Worm (Caenorhabditis elegans) whole organism, young adult: ENCODE measurements around the gene srx-131.
A peak's percentile ranks its signal among the peaks of the same experiment; 100 is the strongest.

Source experiments
- D2030.7 ChIP-seq: fragments of 200-800 bp; sonication (Bioruptor generic); IDR thresholded peaks from 2 replicates; pipeline ENCODE4 v1.3.6; 2022; ENCODE audit warnings: missing genetic modification reagents, missing genetic modification characterization, missing compliant biosample characterization
- F23B12.7 ChIP-seq: sonication (generic microtip); optimal IDR thresholded peaks from 2 replicates; lab custom pipeline; 2017; ENCODE audit warnings: missing genetic modification characterization, mild to moderate bottlenecking, missing compliant biosample characterization, antibody characterized with exemption, moderate library complexity; ENCODE audit not compliant: insufficient read depth
- F33H1.4 ChIP-seq: fragments of 200-800 bp; sonication (Bioruptor generic); IDR thresholded peaks from 2 replicates; pipeline ENCODE4 v1.3.6; 2022; ENCODE audit warnings: missing genetic modification reagents, missing genetic modification characterization, missing compliant biosample characterization
- F37B4.10 ChIP-seq: fragments of 200-800 bp; sonication (Bioruptor generic); IDR thresholded peaks from 2 replicates; pipeline ENCODE4 v1.3.6; 2022; ENCODE audit warnings: missing genetic modification characterization, missing compliant biosample characterization
- K11D2.4 ChIP-seq: fragments of 200-800 bp; sonication (Bioruptor generic); IDR thresholded peaks from 2 replicates; pipeline ENCODE4 v1.3.6; 2022; ENCODE audit warnings: missing genetic modification reagents, missing genetic modification characterization, missing compliant biosample characterization
- T07F8.4 ChIP-seq: sonication (generic microtip); optimal IDR thresholded peaks from 2 replicates; lab custom pipeline; 2016; ENCODE audit warnings: mild to moderate bottlenecking, missing genetic modification characterization, moderate library complexity, missing compliant biosample characterization
- Y53G8AR.9 ChIP-seq: fragments of 200-800 bp; sonication (Bioruptor generic); conservative IDR thresholded peaks from 2 replicates; pipeline ENCODE4 v1.3.6; 2022; ENCODE audit warnings: missing genetic modification reagents, missing genetic modification characterization, missing compliant biosample characterization
- Y79H2A.3 ChIP-seq: fragments of 200-800 bp; sonication (Bioruptor generic); conservative IDR thresholded peaks from 2 replicates; pipeline ENCODE4 v1.3.6; 2022; ENCODE audit warnings: missing genetic modification reagents, missing genetic modification characterization, missing compliant biosample characterization
- attf-3 ChIP-seq: fragments of 200-800 bp; sonication (Bioruptor generic); conservative IDR thresholded peaks from 2 replicates; pipeline ENCODE4 v1.3.6; 2022; ENCODE audit warnings: missing genetic modification reagents, missing genetic modification characterization, missing compliant biosample characterization
- attf-5 ChIP-seq: fragments of 200-800 bp; sonication (Bioruptor generic); optimal IDR thresholded peaks from 2 replicates; lab custom pipeline; 2018; ENCODE audit warnings: mild to moderate bottlenecking, missing genetic modification characterization, missing compliant biosample characterization
- attf-6 ChIP-seq: fragments of 200-800 bp; sonication (Bioruptor generic); IDR thresholded peaks from 2 replicates; pipeline ENCODE4 v1.3.6; 2022; ENCODE audit warnings: missing genetic modification reagents, missing genetic modification characterization, missing compliant biosample characterization
- bed-2 ChIP-seq: fragments of 200-800 bp; sonication (Bioruptor generic); IDR thresholded peaks from 2 replicates; pipeline ENCODE4 v1.3.6; 2022; ENCODE audit warnings: missing genetic modification reagents, missing genetic modification characterization, missing compliant biosample characterization
- ceh-91 ChIP-seq: fragments of 200-800 bp; sonication (Bioruptor generic); IDR thresholded peaks from 2 replicates; pipeline ENCODE4 v1.3.6; 2022; ENCODE audit warnings: missing genetic modification reagents, missing genetic modification characterization, missing compliant biosample characterization
- dpff-1 ChIP-seq: sonication (generic microtip); optimal IDR thresholded peaks from 2 replicates; lab custom pipeline; 2017; ENCODE audit warnings: mild to moderate bottlenecking, missing genetic modification characterization, missing compliant biosample characterization
- dpl-1 ChIP-seq: fragments of 150-350 bp; optimal IDR thresholded peaks from 2 replicates; lab custom pipeline; 2014; ENCODE audit warnings: missing biosample characterization, missing genetic modification reagents, missing genetic modification characterization
- ets-4 ChIP-seq: fragments of 200-800 bp; sonication (Bioruptor generic); optimal IDR thresholded peaks from 2 replicates; lab custom pipeline; 2018; ENCODE audit warnings: mild to moderate bottlenecking, missing genetic modification characterization, missing compliant biosample characterization
- hmg-1.2 ChIP-seq: fragments of 200-800 bp; sonication (Bioruptor generic); IDR thresholded peaks from 2 replicates; pipeline ENCODE4 v1.3.6; 2022; ENCODE audit warnings: missing genetic modification reagents, missing genetic modification characterization, missing compliant biosample characterization
- lag-1 ChIP-seq: fragments of 200-800 bp; sonication (Bioruptor generic); IDR thresholded peaks from 2 replicates; pipeline ENCODE4 v1.3.6; 2022; ENCODE audit warnings: missing genetic modification reagents, missing genetic modification characterization, missing compliant biosample characterization
- lin-26 ChIP-seq: fragments of 200-800 bp; sonication (Bioruptor generic); IDR thresholded peaks from 2 replicates; pipeline ENCODE4 v1.3.6; 2022; ENCODE audit warnings: missing genetic modification reagents, missing genetic modification characterization, missing compliant biosample characterization
- lin-40 ChIP-seq: sonication (generic microtip); optimal IDR thresholded peaks from 2 replicates; lab custom pipeline; 2016; ENCODE audit warnings: missing genetic modification characterization, mild to moderate bottlenecking, missing compliant biosample characterization, missing genotype, missing genetic modification reagents
- lsl-1 ChIP-seq: fragments of 200-800 bp; sonication (Bioruptor generic); optimal IDR thresholded peaks from 2 replicates; lab custom pipeline; 2018; ENCODE audit warnings: mild to moderate bottlenecking, missing genetic modification characterization, moderate library complexity, missing compliant biosample characterization
- madf-10 ChIP-seq: sonication (generic microtip); optimal IDR thresholded peaks from 2 replicates; lab custom pipeline; 2016; ENCODE audit warnings: mild to moderate bottlenecking, missing genetic modification characterization, missing compliant biosample characterization
- madf-8 ChIP-seq: fragments of 200-800 bp; sonication (Bioruptor generic); conservative IDR thresholded peaks from 2 replicates; pipeline ENCODE4 v1.3.6; 2022; ENCODE audit warnings: missing genetic modification reagents, missing genetic modification characterization, missing compliant biosample characterization
- mcd-1 ChIP-seq: fragments of 200-800 bp; sonication (Bioruptor generic); IDR thresholded peaks from 2 replicates; pipeline ENCODE4 v1.3.6; 2022; ENCODE audit warnings: missing genetic modification reagents, missing genetic modification characterization, missing compliant biosample characterization
- nhr-120 ChIP-seq: fragments of 200-800 bp; sonication (Bioruptor generic); IDR thresholded peaks from 2 replicates; pipeline ENCODE4 v1.3.6; 2022; ENCODE audit warnings: missing genetic modification characterization, missing compliant biosample characterization
- nhr-27 ChIP-seq: fragments of 200-800 bp; sonication (Bioruptor generic); optimal IDR thresholded peaks from 2 replicates; lab custom pipeline; 2018; ENCODE audit warnings: mild to moderate bottlenecking, missing genetic modification characterization, moderate library complexity, missing compliant biosample characterization
- nhr-80 ChIP-seq: sonication (generic microtip); optimal IDR thresholded peaks from 2 replicates; lab custom pipeline; 2016; ENCODE audit warnings: missing genetic modification characterization, missing compliant biosample characterization
- nhr-90 ChIP-seq: sonication (generic microtip); optimal IDR thresholded peaks from 2 replicates; lab custom pipeline; 2016; ENCODE audit warnings: missing genotype, mild to moderate bottlenecking, missing genetic modification characterization, missing compliant biosample characterization
- pbrm-1 ChIP-seq: fragments of 200-800 bp; sonication (Bioruptor generic); IDR thresholded peaks from 2 replicates; pipeline ENCODE4 v1.3.6; 2022; ENCODE audit warnings: missing genetic modification reagents, missing genetic modification characterization, missing compliant biosample characterization
- pha-4 ChIP-seq: fragments of 150-350 bp; sonication (generic microtip); optimal IDR thresholded peaks from 2 replicates; lab custom pipeline; 2014; ENCODE audit warnings: missing biosample characterization, missing genetic modification reagents, missing genetic modification characterization
- rpc-1 ChIP-seq, 2 experiments: fragments of 150-350 bp in 1 of 2; sonication (generic microtip) in 1 of 2; optimal IDR thresholded peaks; 2 replicates each; lab custom pipeline; 2014 to 2018; ENCODE audit warnings: missing biosample characterization in 1 of 2, missing genetic modification characterization in 1 of 2, missing genetic modification reagents in 1 of 2, missing genotype in 1 of 2
- snpc-3.4 ChIP-seq: sonication (generic microtip); optimal IDR thresholded peaks from 2 replicates; lab custom pipeline; 2017; ENCODE audit warnings: missing genetic modification characterization, mild to moderate bottlenecking, missing compliant biosample characterization, antibody characterized with exemption, moderate library complexity, missing genotype, missing genetic modification reagents
- tlf-1 ChIP-seq: fragments of 200-800 bp; sonication (Bioruptor generic); optimal IDR thresholded peaks from 2 replicates; lab custom pipeline; 2018; ENCODE audit warnings: mild to moderate bottlenecking, missing genetic modification characterization, missing compliant biosample characterization
- ztf-6 ChIP-seq: fragments of 200-800 bp; sonication (Bioruptor generic); IDR thresholded peaks from 2 replicates; pipeline ENCODE4 v1.3.6; 2022; ENCODE audit warnings: missing genetic modification reagents, missing genetic modification characterization, missing compliant biosample characterization

Gene srx-131

DNA sequence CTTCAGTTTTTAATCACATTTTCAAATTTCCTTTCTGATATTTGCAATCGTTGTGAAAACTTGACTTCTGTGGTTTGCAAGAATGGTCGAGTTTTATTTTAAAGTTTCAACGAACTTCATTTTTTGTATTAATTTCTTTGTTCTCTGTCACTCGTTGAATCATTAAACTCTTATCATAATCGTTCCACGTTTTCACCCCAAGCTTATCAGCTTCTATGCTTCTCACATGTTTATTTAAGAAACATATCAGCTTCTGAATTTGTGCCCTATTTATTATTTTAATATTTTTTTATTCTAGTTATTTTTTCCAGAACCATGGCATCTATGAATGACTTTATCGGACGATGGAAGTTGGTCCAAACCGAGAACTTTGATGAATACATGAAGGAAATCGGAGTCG is 34.0 kb downstream of the srx-131 start, which contains the start of gene lbp-7:
lbp-7 (plus strand) TSS at position 312 of the 400 bp plus-strand sequence.
- TF ChIP-seq attf-5 (GFP tag; lab: Kevin White, UChicago) (no peak), nhr-80 (tag; lab: Kevin White, UChicago) (peak; percentile 61)
- TF ChIP-seq, all 124 proteins: peak for 1

DNA sequence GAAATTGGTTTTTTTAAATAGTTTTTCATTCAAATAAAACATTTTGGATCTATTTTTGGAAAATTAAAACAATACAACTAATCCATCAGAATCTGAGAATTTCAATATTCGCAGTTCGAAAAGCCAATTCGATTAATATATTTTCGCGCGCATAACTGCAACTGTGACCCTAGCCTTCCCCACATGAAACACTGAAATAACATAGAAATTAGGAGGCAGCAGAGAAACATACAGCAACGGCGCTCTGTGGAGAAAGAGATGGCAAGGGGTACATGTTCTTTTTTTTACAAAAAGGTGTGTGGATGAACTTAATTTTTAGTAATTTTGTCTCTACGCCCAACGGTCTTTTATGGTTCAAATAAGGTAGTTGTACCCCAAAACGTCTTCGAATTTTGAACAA is 34.9 kb downstream of the srx-131 start:
- TF ChIP-seq mcd-1 (GFP tag; lab: Robert Waterston, UW), result 0 out of 2 replicates have a peak, but pooled peaks have one; percentile 8
- TF ChIP-seq nhr-120, result no peak
- TF ChIP-seq D2030.7, result no peak
- peak; percentile 71; the same call in 1 of the 2 replicates for TF ChIP-seq hmg-1.2 (GFP tag; lab: Robert Waterston, UW)

DNA sequence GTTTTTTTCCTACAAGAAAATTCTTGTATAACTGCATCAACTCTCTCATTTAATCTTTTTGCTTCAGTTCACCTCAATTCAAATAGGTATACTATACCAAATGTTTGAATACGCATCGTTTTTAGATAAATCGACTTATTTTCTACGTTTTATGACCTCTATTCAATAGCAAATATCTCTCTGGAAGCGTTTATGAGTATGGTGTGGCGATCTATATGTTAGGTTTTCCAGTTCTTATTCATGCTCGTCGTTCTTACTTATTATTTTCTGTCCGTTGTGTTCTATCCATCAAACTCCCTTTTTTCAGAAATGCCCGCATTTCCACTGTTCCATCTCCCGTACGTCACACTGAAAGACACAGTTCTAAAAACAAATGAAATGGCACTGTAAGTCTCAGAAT is 35.4 kb downstream of the srx-131 start, which contains the start of gene T22G5.3:
T22G5.3 (plus strand) TSS at position 301 of the 400 bp plus-strand sequence.
- TF ChIP-seq nhr-90 (no peak), dpff-1 (tag; lab: Kevin White, UChicago) (no peak), lag-1 (no peak), lin-26 (no peak), mcd-1 (GFP tag; lab: Robert Waterston, UW) (no peak), T07F8.4 (tag; lab: Kevin White, UChicago) (no peak), bed-2 (no peak), K11D2.4 (GFP tag; lab: Robert Waterston, UW) (no peak), ceh-91 (no peak), dpl-1 (GFP tag; lab: Kevin White, UChicago) (no peak), attf-3 (GFP tag; lab: Robert Waterston, UW) (no peak), F23B12.7 (tag; lab: Kevin White, UChicago) (no peak), madf-8 (GFP tag; lab: Robert Waterston, UW) (no peak), lsl-1 (GFP tag; lab: Kevin White, UChicago) (no peak), pha-4 (tag; lab: Kevin White, UChicago) (no peak)

DNA sequence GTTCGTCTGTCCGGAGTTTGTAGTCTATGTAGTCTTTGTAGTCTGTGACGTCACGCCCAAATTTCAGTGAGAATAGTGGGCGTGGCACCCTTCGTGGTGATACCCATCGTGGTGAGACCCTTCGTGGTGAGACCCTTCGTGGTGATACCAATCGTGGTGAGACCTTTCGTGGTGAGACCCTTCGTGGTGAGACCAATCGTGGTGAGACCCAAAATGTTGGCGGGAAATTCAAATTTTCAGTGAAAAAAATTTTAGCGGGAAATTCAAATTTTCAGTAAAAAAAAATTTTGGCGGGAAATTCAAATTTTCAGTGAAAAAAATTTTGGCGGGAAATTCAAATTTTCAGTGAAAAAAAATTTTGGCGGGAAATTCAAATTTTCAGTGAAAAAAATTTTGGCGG is 37.0 kb downstream of the srx-131 start:
- TF ChIP-seq D2030.7, result peak; percentile 24; the same call in 1 of the 2 replicates
- TF ChIP-seq F33H1.4 (GFP tag; lab: Robert Waterston, UW), result peak; percentile 73

DNA sequence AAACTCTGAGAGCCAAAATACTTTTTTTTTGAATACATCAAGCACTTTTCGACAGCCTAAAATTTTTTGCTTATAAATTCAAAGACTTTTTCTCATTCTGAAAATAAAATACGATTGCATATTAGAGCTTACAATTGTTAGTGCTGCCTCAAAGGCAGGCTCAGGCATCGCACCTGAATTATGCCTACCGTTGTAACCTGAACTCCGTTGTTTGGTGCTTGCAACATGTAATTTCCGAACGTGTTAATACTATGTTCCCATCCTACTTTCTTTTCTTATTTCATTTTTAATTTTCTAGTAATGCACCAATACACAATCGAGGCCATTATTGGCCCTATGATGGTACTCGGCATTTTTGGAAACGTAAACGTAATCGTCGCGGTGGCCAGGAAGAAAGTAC is 42.1 kb downstream of the srx-131 start, which contains the start of gene srsx-19:
srsx-19 (plus strand) TSS at position 301 of the 400 bp plus-strand sequence.
- TF ChIP-seq ets-4 (no peak), nhr-27 (tag; lab: Kevin White, UChicago) (no peak), F37B4.10 (GFP tag; lab: Robert Waterston, UW) (no peak), attf-6 (GFP tag; lab: Robert Waterston, UW) (no peak), Y53G8AR.9 (GFP tag; lab: Robert Waterston, UW) (no peak), rpc-1 (optimal IDR thresholded peaks at IDR 0.05; lab: Kevin White, UChicago) (no peak), rpc-1 (tag; optimal IDR thresholded peaks at IDR 0.05; lab: Kevin White, UChicago) (no peak), snpc-3.4 (no peak), nhr-90 (no peak), lin-40 (tag; lab: Kevin White, UChicago) (no peak), Y79H2A.3 (GFP tag; lab: Robert Waterston, UW) (no peak), tlf-1 (no peak), ztf-6 (GFP tag; lab: Robert Waterston, UW) (no peak), D2030.7 (no peak), madf-10 (no peak), pbrm-1 (GFP tag; lab: Robert Waterston, UW) (no peak)
